Worm (Caenorhabditis elegans): ENCODE data around the gene W06G6.2.

DNA sequence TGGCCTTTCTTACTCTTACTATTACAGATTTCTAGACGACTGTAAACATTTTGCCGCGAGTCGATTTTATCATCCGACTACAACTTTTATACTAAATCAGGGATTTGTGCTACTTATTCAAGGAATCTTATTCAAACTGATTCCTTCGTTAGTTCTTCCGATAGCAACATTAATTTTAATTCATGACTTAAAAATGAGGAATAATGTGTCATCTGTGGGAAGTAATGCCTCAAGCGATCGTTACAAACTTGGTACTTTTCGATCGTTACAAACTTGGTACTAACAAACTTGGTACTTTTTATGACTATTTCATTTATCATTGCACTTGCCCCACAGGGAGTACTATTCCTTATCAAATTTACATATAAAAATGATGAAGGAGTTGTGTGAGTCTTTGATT, 11.6 kb upstream of the W06G6.2 start, which contains the start of gene Y70C5A.4:
- TF ChIP-seq unc-62 (GFP tag; optimal IDR thresholded peaks at IDR 0.05 in 1 of 2) (no peak), unc-62 (tag; optimal IDR thresholded peaks at IDR 0.05) (no peak), ztf-11 (tag; optimal IDR thresholded peaks at IDR 0.05) (no peak), nhr-10 (tag; optimal IDR thresholded peaks at IDR 0.05) (no peak), F49E8.2 (tag; optimal IDR thresholded peaks at IDR 0.05; ENCODE audit: borderline replicate concordance) (no peak), snpc-4 (tag; optimal IDR thresholded peaks at IDR 0.05) (no peak), mxl-3 (GFP tag; optimal IDR thresholded peaks at IDR 0.05) (no peak), dmd-6 (GFP tag; IDR thresholded peaks at IDR 0.05) (no peak), lin-39 (tag; optimal IDR thresholded peaks at IDR 0.05) (no peak), fkh-10 (GFP tag; optimal IDR thresholded peaks at IDR 0.05) (no peak), mxl-2 (GFP tag; conservative IDR thresholded peaks at IDR 0.05) (no peak), ceh-20 (GFP tag; IDR thresholded peaks at IDR 0.05) (no peak), zag-1 (tag; optimal IDR thresholded peaks at IDR 0.05) (no peak)
